Fruit fly (Drosophila melanogaster): ENCODE measurements around the gene pad.
A peak's percentile ranks its signal among the peaks of the same experiment; 100 is the strongest.

Gene pad

dm6 chr3R:16353195-16353594, 11.1 kb downstream of the pad start (continued):
- TF ChIP-seq CG11456 (GFP tag; IDR thresholded peaks at IDR 0.05) (no peak), ems (GFP tag; optimal IDR thresholded peaks at IDR 0.05) (no peak), CG8290 (GFP tag; optimal IDR thresholded peaks at IDR 0.05) (no peak), CG8290 (tag; optimal IDR thresholded peaks at IDR 0.05) (peak in 1 of 2 experiments; percentile 12), CG7271 (tag; optimal IDR thresholded peaks at IDR 0.05) (no peak), CG32532 (GFP tag; IDR thresholded peaks at IDR 0.05) (peak; percentile 25; the same call in 1 of the 2 replicates), eve (GFP tag; optimal IDR thresholded peaks at IDR 0.05) (no peak), Max (GFP tag; optimal IDR thresholded peaks at IDR 0.05) (no peak), CG1024 (GFP tag; IDR thresholded peaks at IDR 0.05) (no peak), stc (GFP tag; IDR thresholded peaks at IDR 0.05) (no peak), wor (GFP tag; IDR thresholded peaks at IDR 0.05) (no peak), wek (GFP tag; optimal IDR thresholded peaks at IDR 0.05) (no peak), crc (GFP tag; optimal IDR thresholded peaks at IDR 0.05) (no peak), grn (GFP tag; optimal IDR thresholded peaks at IDR 0.05) (no peak), Mrtf (GFP tag; IDR thresholded peaks at IDR 0.05) (no peak), da (GFP tag; optimal IDR thresholded peaks at IDR 0.05) (no peak), CG10979 (tag; optimal IDR thresholded peaks at IDR 0.05) (no peak), gsb-n (tag; optimal IDR thresholded peaks at IDR 0.05) (no peak), NfI (GFP tag; optimal IDR thresholded peaks at IDR 0.05) (no peak), kay (GFP tag; optimal IDR thresholded peaks at IDR 0.05) (no peak), Fer2 (tag; optimal IDR thresholded peaks at IDR 0.05) (no peak), ATbp (GFP tag; optimal IDR thresholded peaks at IDR 0.05) (no peak), Gug (GFP tag; IDR thresholded peaks at IDR 0.05) (no peak), emc (GFP tag; optimal IDR thresholded peaks at IDR 0.05) (no peak), Blimp-1 (GFP tag; optimal IDR thresholded peaks at IDR 0.05) (no peak), Drgx (GFP tag; IDR thresholded peaks at IDR 0.05) (no peak), tin (GFP tag; optimal IDR thresholded peaks at IDR 0.05) (no peak), Xrp1 (GFP tag; IDR thresholded peaks at IDR 0.05) (no peak), hth (optimal IDR thresholded peaks at IDR 0.05) (no peak), kni (GFP tag; optimal IDR thresholded peaks at IDR 0.05) (no peak), CG9876 (GFP tag; optimal IDR thresholded peaks at IDR 0.05) (no peak), CG3726 (GFP tag; IDR thresholded peaks at IDR 0.05) (no peak), nerfin-2 (GFP tag; IDR thresholded peaks at IDR 0.05; ENCODE audit: partially characterized antibody) (no peak), gcm (GFP tag; optimal IDR thresholded peaks at IDR 0.05) (no peak), her (GFP tag; optimal IDR thresholded peaks at IDR 0.05) (no peak), CG13624 (GFP tag; optimal IDR thresholded peaks at IDR 0.05) (peak; percentile 54), CG7556 (GFP tag; optimal IDR thresholded peaks at IDR 0.05) (no peak), CG1233 (GFP tag; optimal IDR thresholded peaks at IDR 0.05) (no peak), D (optimal IDR thresholded peaks at IDR 0.05) (no peak), D (GFP tag; optimal IDR thresholded peaks at IDR 0.05) (no peak), Nf-YC (tag; optimal IDR thresholded peaks at IDR 0.05) (no peak), CG11695 (GFP tag; IDR thresholded peaks at IDR 0.05) (no peak), fu2 (GFP tag; optimal IDR thresholded peaks at IDR 0.05) (no peak), CG33557 (GFP tag; optimal IDR thresholded peaks at IDR 0.05) (no peak), ase (GFP tag; IDR thresholded peaks at IDR 0.05) (no peak), CG7357 (GFP tag; IDR thresholded peaks at IDR 0.05) (no peak), dm (GFP tag; optimal IDR thresholded peaks at IDR 0.05) (no peak), CG11723 (GFP tag; optimal IDR thresholded peaks at IDR 0.05) (no peak), Deaf1 (tag; optimal IDR thresholded peaks at IDR 0.05) (no peak), CG9932 (GFP tag; IDR thresholded peaks at IDR 0.05) (0 out of 2 replicates have a peak, but pooled peaks have one; percentile 18), CG4730 (GFP tag; IDR thresholded peaks at IDR 0.05) (no peak), mam (GFP tag; optimal IDR thresholded peaks at IDR 0.05) (no peak), sima (GFP tag; optimal IDR thresholded peaks at IDR 0.05) (no peak), cad (GFP tag; optimal IDR thresholded peaks at IDR 0.05) (no peak)
